Worm (Caenorhabditis elegans): ENCODE results near the gene rpl-39.

DNA sequence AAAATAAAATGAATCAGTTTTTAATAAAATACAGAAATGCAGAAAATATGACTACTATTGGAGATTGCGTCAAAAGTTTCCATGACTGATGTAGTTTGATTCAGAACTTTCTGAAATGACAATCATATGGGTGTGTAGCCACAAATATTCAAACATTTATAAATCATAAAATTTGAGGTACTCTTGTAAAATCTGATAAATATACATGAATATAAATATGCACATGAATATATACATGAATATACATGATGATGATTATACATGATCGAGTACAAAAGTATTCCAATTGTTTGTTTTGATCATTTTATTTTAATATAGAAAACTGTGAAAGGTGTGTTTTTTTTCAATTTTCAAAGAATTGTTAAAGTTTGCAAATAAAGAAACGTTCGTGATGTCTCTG, 21.3 kb downstream of the rpl-39 start, which contains the start of gene T05B11.4:
- no peak for TF ChIP-seq F57A8.1 (GFP tag; optimal IDR thresholded peaks at IDR 0.05)
- TF ChIP-seq him-1 (tag; optimal IDR thresholded peaks at IDR 0.05), result no peak
- no peak for TF ChIP-seq ztf-6 (GFP tag; IDR thresholded peaks at IDR 0.05)
- no peak for TF ChIP-seq sdz-38 (tag; optimal IDR thresholded peaks at IDR 0.05)
- no peak for TF ChIP-seq egl-44 (GFP tag; IDR thresholded peaks at IDR 0.05)
